Worm (Caenorhabditis elegans) whole organism, L4 larva: ENCODE measurements around the gene dpf-2.

Experiments
- Y48G9A.11 ChIP-seq: fragments of 200-800 bp; sonication (Bioruptor generic); IDR thresholded peaks from 2 replicates; pipeline ENCODE4 v1.3.6; 2022; ENCODE audit warnings: missing genetic modification reagents, missing genetic modification characterization, missing compliant biosample characterization
- arid-1 ChIP-seq: fragments of 200-800 bp; sonication (Bioruptor generic); conservative IDR thresholded peaks from 2 replicates; pipeline ENCODE4 v1.3.6; 2022; ENCODE audit warnings: missing genetic modification reagents, missing genetic modification characterization, missing compliant biosample characterization
- skn-1 ChIP-seq: fragments of 150-350 bp; optimal IDR thresholded peaks from 2 replicates; lab custom pipeline; 2014; ENCODE audit warnings: missing biosample characterization, missing genetic modification characterization
- unc-62 ChIP-seq, 3 experiments: fragments of 150-350 bp in 1 of 3; sonication (generic microtip); optimal IDR thresholded peaks in 2 of 3; peaks in 1 of 3; 1 replicate in 1 of 3; 2 replicates in 2 of 3; lab custom pipeline; 2014 to 2017; ENCODE audit warnings: missing biosample characterization in 3 of 3, missing genetic modification characterization in 3 of 3, missing genetic modification reagents in 3 of 3, missing genotype in 1 of 3

DNA sequence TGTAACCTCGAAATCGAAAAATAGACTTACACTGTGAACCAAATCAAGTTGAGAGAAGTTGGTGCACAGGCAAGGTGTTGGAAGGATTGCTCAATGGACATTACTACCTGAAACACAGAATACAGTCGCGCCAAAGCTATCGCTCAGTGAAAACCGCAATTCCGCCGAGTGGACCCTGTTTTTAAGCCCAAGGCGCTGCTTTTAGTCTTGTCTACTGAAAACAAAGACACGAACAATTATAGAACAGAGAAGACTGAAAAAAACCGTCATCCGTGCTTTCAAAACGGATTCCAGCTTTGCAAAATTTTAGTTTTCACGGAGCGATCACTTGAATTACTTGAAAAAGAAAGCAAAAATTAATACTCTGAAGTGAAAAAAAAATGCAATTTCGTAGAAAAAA, 36.6 kb downstream of the dpf-2 start, which contains the start of gene F31F6.1:
- no peak for TF ChIP-seq skn-1
- TF ChIP-seq unc-62 (GFP tag; optimal IDR thresholded peaks at IDR 0.05 in 1 of 2; lab: Kevin White, UChicago) = no peak
- no peak for TF ChIP-seq unc-62 (tag; optimal IDR thresholded peaks at IDR 0.05; lab: Kevin White, UChicago)
- no peak for TF ChIP-seq Y48G9A.11 (GFP tag; lab: Robert Waterston, UW)
- TF ChIP-seq arid-1 (GFP tag; lab: Robert Waterston, UW) = no peak
